Fruit fly (Drosophila melanogaster): ENCODE measurements around the gene CG9377.

The CG9377 gene

dm6 chr2L:13368940-13369339, 7.6 kb upstream of the CG9377 start, which contains the start of gene CG31855 (continued):
- peak; percentile 95 for TF ChIP-seq CG9932 (GFP tag; IDR thresholded peaks at IDR 0.05)
- no peak for TF ChIP-seq Hr39 (optimal IDR thresholded peaks at IDR 0.05)
- peak; percentile 83 for TF ChIP-seq mam (GFP tag; optimal IDR thresholded peaks at IDR 0.05)
- peak; percentile 81 to 82 for TF ChIP-seq Hr51 (GFP tag; optimal IDR thresholded peaks at IDR 0.05)
- TF ChIP-seq ranshi (GFP tag; IDR thresholded peaks at IDR 0.05), result peak; percentile 80
- peak; percentile 61 for TF ChIP-seq sens-2 (GFP tag; IDR thresholded peaks at IDR 0.05)
- peak; percentile 62 for TF ChIP-seq nmo (GFP tag; optimal IDR thresholded peaks at IDR 0.05)
- no peak for TF ChIP-seq CG2129 (GFP tag; IDR thresholded peaks at IDR 0.05; ENCODE audit: partially characterized antibody)
- TF ChIP-seq MBD-R2 (GFP tag; IDR thresholded peaks at IDR 0.05), result peak; percentile 93
- no peak for TF ChIP-seq Dll (GFP tag; IDR thresholded peaks at IDR 0.05; ENCODE audit: partially characterized antibody)
- TF ChIP-seq gce (GFP tag; IDR thresholded peaks at IDR 0.05), result peak; percentile 35; the same call in 1 of the 3 replicates
- TF ChIP-seq CG6272 (GFP tag; IDR thresholded peaks at IDR 0.05), result peak; percentile 77
- peak; percentile 79 for TF ChIP-seq Fer2 (tag; optimal IDR thresholded peaks at IDR 0.05)
- peak; percentile 80 to 90 for TF ChIP-seq dpn (GFP tag; optimal IDR thresholded peaks at IDR 0.05)
- peak; percentile 57; the same call in 1 of the 2 replicates for TF ChIP-seq Oaz (GFP tag; IDR thresholded peaks at IDR 0.05)
- TF ChIP-seq ttk (GFP tag; IDR thresholded peaks at IDR 0.05), result peak; percentile 69
- peak; percentile 73 for TF ChIP-seq her (GFP tag; optimal IDR thresholded peaks at IDR 0.05)
- TF ChIP-seq CG7963 (GFP tag; IDR thresholded peaks at IDR 0.05; ENCODE audit: partially characterized antibody), result no peak
- peak; percentile 78 for TF ChIP-seq CG7372 (GFP tag; IDR thresholded peaks at IDR 0.05)
- 0 out of 2 replicates have a peak, but pooled peaks have one; percentile 21 for TF ChIP-seq CG10321 (GFP tag; IDR thresholded peaks at IDR 0.05)
- peak; percentile 90 for TF ChIP-seq CG34376 (GFP tag; optimal IDR thresholded peaks at IDR 0.05)
- peak; percentile 53 for TF ChIP-seq sd (tag; optimal IDR thresholded peaks at IDR 0.05)
- TF ChIP-seq Meics (GFP tag; optimal IDR thresholded peaks at IDR 0.05), result peak; percentile 83
- TF ChIP-seq sqz (GFP tag; optimal IDR thresholded peaks at IDR 0.05), result peak; percentile 58
- TF ChIP-seq MTF-1 (GFP tag; optimal IDR thresholded peaks at IDR 0.05; ENCODE audit: borderline replicate concordance), result peak; percentile 69
- TF ChIP-seq CG5180 (GFP tag; optimal IDR thresholded peaks at IDR 0.05), result peak; percentile 35
- peak; percentile 63 for TF ChIP-seq Oli (tag; optimal IDR thresholded peaks at IDR 0.05)
- peak; percentile 86 for TF ChIP-seq ems (GFP tag; optimal IDR thresholded peaks at IDR 0.05)
- peak; percentile 73 for TF ChIP-seq CG1233 (GFP tag; optimal IDR thresholded peaks at IDR 0.05)
- no peak for TF ChIP-seq lov (optimal IDR thresholded peaks at IDR 0.05)
- TF ChIP-seq lov (GFP tag; IDR thresholded peaks at IDR 0.05), result peak; percentile 62; the same call in 1 of the 3 replicates
- TF ChIP-seq CG11093 (GFP tag; IDR thresholded peaks at IDR 0.05), result peak; percentile 65; the same call in 1 of the 3 replicates
- TF ChIP-seq pan (optimal IDR thresholded peaks at IDR 0.05), result no peak
- peak in 1 of 2 experiments; percentile 88 for TF ChIP-seq pan (GFP tag; optimal IDR thresholded peaks at IDR 0.05 in 1 of 2, IDR thresholded peaks at IDR 0.05 in 1 of 2)
- peak; percentile 64 for TF ChIP-seq Side (GFP tag; optimal IDR thresholded peaks at IDR 0.05)
- TF ChIP-seq hbn (GFP tag; IDR thresholded peaks at IDR 0.05; ENCODE audit: partially characterized antibody), result no peak
- 0 out of 2 replicates have a peak, but pooled peaks have one; percentile 9 for TF ChIP-seq Rx (GFP tag; IDR thresholded peaks at IDR 0.05)
- TF ChIP-seq Sin3A (optimal IDR thresholded peaks at IDR 0.05), result no peak
- peak; percentile 54 for TF ChIP-seq D19B (GFP tag; optimal IDR thresholded peaks at IDR 0.05)
- TF ChIP-seq Doc3 (GFP tag; IDR thresholded peaks at IDR 0.05; ENCODE audit: partially characterized antibody), result no peak
- no peak for TF ChIP-seq bigmax (GFP tag; optimal IDR thresholded peaks at IDR 0.05)
- no peak for TF ChIP-seq h (optimal IDR thresholded peaks at IDR 0.05)
- 0 out of 3 replicates have a peak, but pooled peaks have one; percentile 35 for TF ChIP-seq vnd (GFP tag; IDR thresholded peaks at IDR 0.05; ENCODE audit: partially characterized antibody)
- TF ChIP-seq CG14050 (GFP tag; IDR thresholded peaks at IDR 0.05), result peak; percentile 67
- no peak for TF ChIP-seq dan (GFP tag; IDR thresholded peaks at IDR 0.05)
- peak; percentile 95 for TF ChIP-seq Ets65A (GFP tag)
- TF ChIP-seq HLH3B (GFP tag; IDR thresholded peaks at IDR 0.05), result peak; percentile 82
- peak; percentile 52 for TF ChIP-seq esg (GFP tag; conservative IDR thresholded peaks at IDR 0.05)
- TF ChIP-seq croc (GFP tag; conservative IDR thresholded peaks at IDR 0.05), result peak; percentile 53
- peak; percentile 71 for TF ChIP-seq Blimp-1 (GFP tag; optimal IDR thresholded peaks at IDR 0.05)
- TF ChIP-seq Dip2 (GFP tag; IDR thresholded peaks at IDR 0.05), result no peak
- peak; percentile 81 for TF ChIP-seq kay (GFP tag; optimal IDR thresholded peaks at IDR 0.05)

Measured in whole organism, embryonic.